Worm (Caenorhabditis elegans) whole organism, dauer: Measurements from ENCODE around the gene fubl-3.

Experiments
- unc-62 ChIP-seq: sonication (generic microtip); optimal IDR thresholded peaks from 2 replicates; lab custom pipeline; 2017; ENCODE audit warnings: missing biosample characterization, missing genetic modification reagents, missing genetic modification characterization

The fubl-3 gene

DNA sequence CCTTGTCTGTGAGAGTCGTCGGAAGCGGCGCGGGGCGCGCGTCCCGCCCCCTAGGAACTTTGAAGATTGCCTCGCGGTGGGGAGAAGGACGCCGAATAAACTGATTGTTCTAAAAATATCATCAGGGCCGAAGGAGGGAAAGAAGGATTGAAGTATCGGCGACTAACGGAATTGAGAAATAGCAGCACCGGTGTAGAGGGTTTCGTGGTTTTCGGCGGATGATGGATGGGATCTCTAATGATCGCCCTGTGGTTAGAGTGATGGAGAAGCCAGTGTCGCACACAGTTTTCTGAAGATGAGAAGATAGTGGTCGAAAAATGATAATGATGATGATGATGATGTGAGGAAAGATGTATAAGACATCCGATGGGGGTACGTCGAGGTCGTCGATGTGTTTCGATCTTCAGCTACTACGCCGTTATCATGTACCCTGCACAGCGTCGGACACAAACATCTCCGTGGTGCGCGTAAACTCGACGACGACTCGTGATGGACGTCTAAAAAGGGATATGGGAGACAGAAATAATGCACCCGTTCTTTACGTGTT lies 12.6 kb upstream of the fubl-3 start, which contains the start of gene osm-11:
Gene osm-11 (minus strand): TSS at position 51 of the 547 bp plus-strand sequence.
- TF ChIP-seq unc-62 (GFP tag; lab: Kevin White, UChicago): no peak

DNA sequence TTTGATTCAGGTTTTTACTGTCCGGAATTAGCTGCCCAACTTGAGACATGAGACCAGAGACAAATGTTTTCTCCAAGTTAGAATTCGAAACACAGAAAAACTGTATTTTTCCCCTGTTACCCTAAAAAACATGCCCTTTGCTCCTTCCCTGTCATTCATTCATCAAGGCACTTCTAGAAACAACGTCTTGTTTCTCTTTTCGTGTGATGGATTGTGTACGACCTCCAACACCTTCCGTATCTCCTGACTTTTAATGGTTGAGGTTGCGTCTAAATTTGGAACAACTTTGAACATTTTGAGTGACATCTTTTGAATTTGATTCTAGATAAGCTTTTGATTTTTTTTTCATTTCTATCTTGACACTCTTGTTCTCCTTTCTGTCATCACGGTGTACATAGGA lies 11.7 kb upstream of the fubl-3 start:
- TF ChIP-seq unc-62 (GFP tag; lab: Kevin White, UChicago): no peak

DNA sequence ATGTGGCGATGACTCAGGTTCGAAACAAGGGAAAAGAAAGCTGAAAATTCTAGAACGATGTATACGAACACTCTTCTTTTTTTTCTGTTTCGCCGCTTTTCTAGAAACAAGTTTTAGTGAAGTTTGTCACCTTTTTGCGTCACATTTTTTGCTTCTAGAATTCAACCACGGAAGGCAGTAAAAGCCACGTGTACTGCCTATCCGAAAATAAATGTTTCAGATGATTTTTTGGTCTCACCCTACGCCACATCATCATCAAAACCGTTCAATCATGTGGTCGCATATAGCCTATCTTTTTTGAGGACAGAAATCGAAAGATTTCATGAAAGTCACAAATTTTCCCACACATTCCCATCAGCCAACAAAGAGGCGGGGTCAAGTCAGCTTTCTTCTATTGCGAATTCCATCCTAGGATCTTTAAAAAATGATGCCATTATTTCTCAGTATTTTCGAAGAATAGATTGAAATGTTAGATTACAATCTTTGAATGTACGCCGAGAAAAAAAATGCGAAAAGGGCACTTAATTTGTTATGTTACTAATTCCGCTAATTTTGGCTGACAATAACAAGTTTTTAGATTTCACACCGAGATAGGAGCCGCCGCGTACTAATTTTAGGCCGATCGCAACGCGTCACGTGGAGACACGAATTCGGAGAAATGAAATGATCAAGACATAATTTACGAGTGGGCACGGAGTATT lies 10.2 kb upstream of the fubl-3 start:
- TF ChIP-seq unc-62 (GFP tag; lab: Kevin White, UChicago): no peak

DNA sequence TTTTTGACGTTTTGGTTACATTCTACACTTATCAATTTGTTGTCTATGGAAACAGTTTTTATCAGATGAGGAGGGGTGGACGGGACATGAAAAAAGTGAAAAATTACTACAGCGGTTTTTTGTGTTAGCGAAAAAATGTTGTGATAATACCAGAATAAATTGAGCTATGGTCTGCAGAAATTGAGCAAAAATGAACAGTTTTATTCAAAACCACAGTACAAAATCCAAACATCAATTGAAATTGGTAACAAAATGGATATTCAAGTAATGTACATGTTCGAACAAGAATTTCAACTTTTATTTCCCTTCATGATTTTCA lies 9.7 kb upstream of the fubl-3 start:
- no peak for TF ChIP-seq unc-62 (GFP tag; lab: Kevin White, UChicago)

DNA sequence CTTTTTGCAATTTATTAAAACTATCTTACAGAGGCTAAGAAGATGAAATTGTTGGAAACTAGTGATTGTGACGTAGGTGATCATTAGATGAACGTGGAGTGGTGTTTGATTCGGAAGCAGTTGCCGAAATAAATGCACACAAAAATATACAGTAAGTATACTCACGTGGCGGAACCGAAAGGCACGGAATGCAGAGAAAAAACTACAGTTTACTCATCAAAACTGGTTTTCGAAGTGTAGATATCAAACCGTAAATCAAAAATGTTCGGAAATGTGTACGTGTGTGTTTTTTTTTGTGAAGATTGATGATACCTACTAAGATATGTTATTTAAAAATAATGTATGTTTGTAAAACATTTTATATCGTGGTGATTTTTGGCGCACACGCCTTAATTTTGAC lies 7.5 kb upstream of the fubl-3 start:
- no peak for TF ChIP-seq unc-62 (GFP tag; lab: Kevin White, UChicago)

DNA sequence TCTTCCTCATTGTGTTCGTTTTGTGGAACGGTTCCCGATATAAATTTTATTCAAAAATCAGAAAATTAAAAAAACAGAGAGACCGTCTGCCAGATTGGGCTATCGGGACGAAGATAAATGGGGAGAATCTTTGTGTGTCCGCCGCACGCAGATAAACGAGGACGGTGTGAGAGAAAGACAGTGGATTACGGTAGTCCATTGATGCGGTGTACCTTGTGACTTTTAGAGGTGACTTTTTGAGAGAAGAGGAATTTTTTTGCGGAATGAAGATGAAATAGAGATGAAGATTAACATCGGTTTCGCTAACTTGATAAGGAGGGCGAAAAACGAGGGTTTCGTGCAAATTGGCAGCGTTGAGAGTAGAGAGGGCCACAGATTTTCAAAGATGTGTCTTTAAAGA lies 6.5 kb upstream of the fubl-3 start:
- TF ChIP-seq unc-62 (GFP tag; lab: Kevin White, UChicago): no peak

DNA sequence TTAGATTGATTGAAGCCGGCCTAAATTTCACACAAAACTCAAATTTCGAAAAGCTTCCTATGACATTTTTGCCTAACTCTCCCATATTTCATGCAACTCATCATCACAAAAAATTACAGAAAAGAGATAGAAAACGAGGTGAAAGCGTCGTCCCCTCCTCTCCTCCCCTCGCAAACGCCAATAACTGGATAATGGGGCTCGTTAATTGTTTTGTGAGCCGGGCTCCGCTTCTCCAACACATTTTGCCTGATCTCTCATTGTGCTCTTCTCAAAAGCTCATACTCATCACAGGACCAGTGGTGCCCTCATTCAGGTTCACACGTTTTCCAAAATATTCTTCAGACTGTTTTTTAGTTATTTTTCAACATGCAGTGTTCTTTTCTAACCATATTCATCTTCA lies 5.4 kb upstream of the fubl-3 start, which contains the start of gene pbo-6:
Gene pbo-6 (plus strand): TSS at position 240 of the 400 bp plus-strand sequence.
- TF ChIP-seq unc-62 (GFP tag; lab: Kevin White, UChicago): no peak

DNA sequence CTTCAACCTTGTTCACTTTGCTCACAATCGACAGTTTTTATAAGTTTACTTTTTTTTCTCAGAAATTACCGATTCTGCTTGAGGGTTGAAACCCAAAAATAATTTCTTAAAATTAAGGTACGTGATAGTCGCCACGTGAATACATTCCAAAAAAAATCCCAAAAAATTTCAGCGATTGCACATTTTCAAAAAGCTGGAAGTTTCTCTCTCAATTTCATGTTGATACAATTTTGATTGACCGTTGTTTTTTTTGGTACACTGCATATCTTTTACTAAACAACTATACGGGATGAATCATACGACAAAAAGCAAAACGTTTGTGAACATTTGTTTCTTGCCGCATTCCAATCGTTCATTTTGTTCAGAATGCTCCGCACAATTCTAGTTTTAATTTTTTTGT lies 4.1 kb downstream of the fubl-3 start, which contains the start of gene C36E6.8:
Gene C36E6.8 (plus strand): TSS at position 301 of the 400 bp plus-strand sequence.
- no peak for TF ChIP-seq unc-62 (GFP tag; lab: Kevin White, UChicago)

DNA sequence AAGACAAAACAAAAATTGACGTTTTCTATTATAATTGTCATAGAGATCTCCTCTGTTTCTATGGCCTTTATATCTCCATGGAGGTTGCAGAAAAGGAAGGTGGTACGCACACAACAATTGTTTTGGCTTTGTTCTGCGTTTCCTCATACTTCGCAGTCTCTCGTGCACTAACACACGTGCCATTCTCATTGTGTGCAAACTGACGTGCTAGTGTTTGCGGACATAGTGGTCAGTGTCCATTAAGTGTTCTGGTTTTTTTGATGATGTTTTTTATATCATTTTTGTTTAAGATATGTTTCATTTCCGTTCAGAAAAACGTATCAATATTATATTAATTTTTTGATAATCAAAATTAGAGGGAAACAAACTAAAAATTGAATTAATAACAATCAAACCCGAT lies 17.2 kb downstream of the fubl-3 start, which contains the start of gene C36E6.2:
Gene C36E6.2 (plus strand): TSS at position 261 of the 400 bp plus-strand sequence.
- TF ChIP-seq unc-62 (GFP tag; lab: Kevin White, UChicago): no peak

DNA sequence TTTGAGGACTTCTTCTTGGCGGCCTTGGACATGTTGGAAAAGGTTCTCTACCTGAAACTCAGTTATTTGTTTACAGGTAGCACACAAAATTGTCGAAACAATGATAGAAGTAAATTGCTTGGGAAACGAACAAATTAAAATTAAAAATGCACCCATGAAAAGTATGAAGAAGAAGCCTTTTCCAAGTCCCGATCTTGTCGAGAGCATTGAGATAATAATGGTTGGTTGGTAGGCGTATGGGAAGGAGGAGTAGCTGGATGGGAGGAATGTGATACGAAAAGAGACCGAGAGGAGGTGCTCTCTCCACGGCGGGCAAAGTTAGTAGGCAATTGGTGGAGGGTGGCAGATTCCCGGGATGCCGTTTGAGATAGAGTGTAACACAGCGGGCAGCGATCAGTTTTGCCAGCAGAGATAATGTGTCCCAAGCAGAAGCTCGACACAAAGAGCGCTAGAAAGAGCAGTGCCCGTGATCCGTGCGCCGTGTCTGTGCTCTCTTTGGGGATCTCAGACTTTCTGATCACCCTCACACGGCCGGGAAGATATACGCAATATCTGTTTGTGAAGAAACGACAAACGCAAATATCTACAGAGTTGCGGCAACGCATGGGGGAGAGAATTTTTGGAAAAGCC lies 22.4 kb downstream of the fubl-3 start, which contains the start of gene mlc-2:
Gene mlc-2 (minus strand): TSS at position 51 of the 630 bp plus-strand sequence.
- TF ChIP-seq unc-62 (GFP tag; lab: Kevin White, UChicago): no peak

DNA sequence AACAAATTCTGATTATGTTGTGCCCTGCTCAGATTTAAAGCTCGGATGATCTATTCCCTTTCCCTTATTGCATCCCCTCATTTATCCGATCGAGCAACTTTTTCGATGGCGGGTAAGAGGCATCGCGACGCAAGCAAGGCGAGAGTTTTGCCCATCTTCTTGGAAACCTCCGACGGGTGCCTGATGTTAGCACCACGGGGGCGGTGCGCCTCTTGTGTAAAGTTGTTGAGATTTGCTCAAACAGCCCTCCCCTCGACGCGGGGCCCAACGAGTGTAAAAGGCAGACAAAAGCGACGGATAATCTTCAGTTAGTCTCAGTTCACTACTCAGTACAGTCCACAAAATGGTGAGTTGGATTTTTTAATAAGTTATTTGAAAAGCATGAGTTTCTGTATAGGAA lies 24.6 kb downstream of the fubl-3 start, which contains the start of gene mlc-1:
Gene mlc-1 (plus strand): TSS at position 324 of the 400 bp plus-strand sequence.
- TF ChIP-seq unc-62 (GFP tag; lab: Kevin White, UChicago): no peak

DNA sequence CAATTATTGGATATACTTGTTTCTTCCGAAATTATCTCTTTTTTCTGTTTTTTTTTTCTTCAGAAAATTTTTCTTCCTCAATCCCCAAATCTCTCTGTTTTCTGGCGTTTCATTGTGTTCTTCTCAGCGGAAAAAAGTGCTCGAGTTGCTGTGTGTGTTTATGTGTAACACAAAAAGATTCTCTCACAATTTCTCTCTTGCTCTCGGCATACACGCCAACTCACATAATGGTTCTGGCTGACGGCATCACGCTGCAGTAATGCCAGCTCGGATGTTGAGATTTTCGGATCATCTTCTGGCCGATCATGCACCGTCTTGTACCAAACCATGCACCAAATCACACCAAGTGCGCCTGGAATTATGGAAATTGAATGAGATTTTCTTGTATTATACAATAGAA lies 27.7 kb downstream of the fubl-3 start:
- TF ChIP-seq unc-62 (GFP tag; lab: Kevin White, UChicago): no peak

DNA sequence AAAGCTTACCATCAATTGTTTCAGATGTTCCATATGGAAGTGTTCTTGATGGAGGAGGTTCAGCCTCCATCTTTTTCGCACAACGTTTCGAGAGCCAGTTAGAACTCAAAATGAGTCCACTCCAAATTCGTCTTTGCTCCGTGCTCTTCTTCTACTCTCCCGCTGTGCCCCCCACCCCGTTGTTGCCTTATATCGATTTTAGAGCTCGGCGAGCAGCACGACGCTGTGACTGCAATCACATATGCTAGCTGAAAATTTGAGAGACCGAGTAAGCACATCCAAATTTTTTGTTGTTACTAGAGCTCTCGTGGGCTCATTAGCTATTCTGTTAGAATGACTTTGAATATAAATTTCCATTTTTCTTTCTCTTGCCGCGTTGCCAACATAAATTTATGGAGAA lies 30.6 kb downstream of the fubl-3 start, which contains the start of gene slc-17.1:
Gene slc-17.1 (minus strand): TSS at position 101 of the 400 bp plus-strand sequence.
- no peak for TF ChIP-seq unc-62 (GFP tag; lab: Kevin White, UChicago)

DNA sequence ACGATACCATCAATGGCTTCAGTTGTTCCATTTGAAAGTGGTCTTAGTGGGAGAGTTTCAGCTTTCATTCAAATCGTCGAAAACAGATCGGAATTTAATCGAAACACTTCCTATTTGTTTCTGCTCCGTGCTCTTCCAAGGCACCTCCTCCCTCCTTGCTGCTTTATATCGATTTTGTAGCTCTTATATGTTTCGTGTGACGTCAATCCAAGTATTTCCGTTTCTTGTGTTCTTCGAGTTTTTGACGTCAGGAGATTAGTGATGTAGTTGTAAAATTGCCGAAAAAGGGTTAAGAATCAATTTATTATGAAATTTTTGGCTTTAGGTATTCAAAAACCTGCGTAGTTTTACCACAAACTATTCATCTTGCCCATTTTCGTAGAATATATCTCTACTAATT lies 32.4 kb downstream of the fubl-3 start, which contains the start of gene ZK54.3:
Gene ZK54.3 (minus strand): TSS at position 391 of the 400 bp plus-strand sequence.
- TF ChIP-seq unc-62 (GFP tag; lab: Kevin White, UChicago): no peak

DNA sequence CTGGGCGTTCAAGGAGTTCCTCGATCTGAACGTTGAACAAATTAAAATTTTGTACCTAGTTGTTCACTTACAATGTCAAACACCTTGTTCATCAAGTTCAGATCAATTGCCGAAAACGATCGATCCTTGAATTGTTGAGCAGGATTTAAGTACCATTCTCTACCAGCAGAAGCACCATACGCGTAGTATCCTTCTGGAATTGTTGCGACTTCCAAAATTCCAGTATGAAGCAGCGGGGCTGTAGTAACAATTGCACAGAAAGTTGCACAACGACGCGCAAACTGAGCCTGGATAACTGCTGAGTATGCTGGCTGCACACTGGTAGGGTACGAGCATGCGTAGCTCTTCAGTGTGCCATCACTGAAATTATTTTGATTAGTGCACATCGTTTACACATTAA lies 34.2 kb downstream of the fubl-3 start:
- TF ChIP-seq unc-62 (GFP tag; lab: Kevin White, UChicago): no peak

DNA sequence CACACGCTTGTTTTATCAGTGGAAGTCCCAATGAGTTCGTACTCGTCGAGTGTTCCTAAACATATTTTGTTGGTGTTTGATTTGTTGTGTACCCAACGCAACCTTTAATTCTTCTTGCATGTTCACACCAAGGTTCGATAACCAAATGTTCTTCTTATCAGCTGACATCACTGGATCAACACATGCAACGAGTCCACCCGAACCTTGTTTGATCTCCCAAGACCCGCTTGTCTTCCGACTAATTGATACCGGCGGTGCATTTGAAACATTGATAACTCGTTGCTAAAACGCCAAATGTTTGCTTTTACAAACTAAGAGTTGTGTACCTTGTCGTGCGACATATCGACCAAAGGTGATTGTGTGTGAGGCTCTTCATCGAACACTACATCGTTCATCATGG lies 37.5 kb downstream of the fubl-3 start:
- TF ChIP-seq unc-62 (GFP tag; lab: Kevin White, UChicago): no peak
